Fruit fly (Drosophila melanogaster): ENCODE data around the gene Rala.
A peak's percentile ranks its signal among the peaks of the same experiment; 100 is the strongest.

Rala gene

DNA sequence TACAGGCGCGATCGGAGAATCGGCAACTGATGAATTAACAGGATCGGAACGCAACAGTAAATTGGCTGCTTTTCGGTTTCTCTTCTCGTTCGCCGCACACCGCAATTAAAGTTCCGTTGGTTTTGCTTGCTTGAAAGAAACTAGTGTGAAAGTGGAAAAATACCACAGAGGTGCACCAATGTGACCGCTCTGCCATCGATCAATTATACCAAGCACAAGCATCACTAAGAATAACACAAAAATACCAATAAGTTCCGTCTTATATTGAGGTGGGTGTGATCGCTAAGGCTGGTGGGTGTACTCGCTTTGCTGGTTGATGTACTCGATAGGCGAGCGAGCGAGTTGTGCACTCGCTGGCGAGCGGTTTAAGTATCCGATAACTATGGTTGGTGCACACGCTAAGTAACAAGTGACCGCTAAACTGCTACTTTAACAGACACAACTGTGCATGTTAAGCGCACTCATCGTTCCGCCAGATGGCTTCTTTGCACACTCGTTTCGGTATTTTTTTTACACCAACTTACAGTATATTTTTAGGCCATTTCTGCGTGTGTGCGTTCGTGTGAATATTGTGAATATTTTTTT lies at the start of gene Rala, which contains the start of gene Tlk:
Gene Rala (minus strand): TSS at position 156 of the 585 bp plus-strand sequence.
Gene Tlk (plus strand): TSS at position 528 of the 585 bp plus-strand sequence.
- TF ChIP-seq Dll (optimal IDR thresholded peaks at IDR 0.05) (no peak), psq (optimal IDR thresholded peaks at IDR 0.05) (no peak), CG8478 (optimal IDR thresholded peaks at IDR 0.05) (no peak), usp (GFP tag; optimal IDR thresholded peaks at IDR 0.05) (no peak), pan (optimal IDR thresholded peaks at IDR 0.05) (no peak)

DNA sequence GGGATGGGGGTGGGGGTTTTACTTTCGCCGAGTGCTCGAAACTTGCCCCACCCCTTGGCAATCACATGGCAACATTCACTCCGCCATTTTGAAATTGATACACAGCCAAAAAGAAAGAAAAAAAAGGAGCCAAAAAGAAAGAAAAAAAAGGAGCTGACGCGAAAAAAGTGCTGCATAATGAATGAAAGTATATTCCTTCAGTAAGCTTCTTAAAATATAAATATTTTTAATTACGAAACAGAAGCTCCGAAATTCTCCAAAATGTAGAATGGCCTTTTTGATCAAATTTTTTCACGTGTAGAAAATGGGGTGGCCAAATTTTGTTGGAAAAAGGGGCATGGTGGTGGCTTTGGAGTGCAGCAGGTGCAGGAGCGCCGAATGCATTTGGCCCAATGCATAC lies 48.8 kb upstream of the Rala start:
- no peak for TF ChIP-seq pan (optimal IDR thresholded peaks at IDR 0.05)
- no peak for TF ChIP-seq usp (GFP tag; optimal IDR thresholded peaks at IDR 0.05)
- TF ChIP-seq CG8478 (optimal IDR thresholded peaks at IDR 0.05), result no peak
- no peak for TF ChIP-seq psq (optimal IDR thresholded peaks at IDR 0.05)
- TF ChIP-seq Dll (optimal IDR thresholded peaks at IDR 0.05), result no peak
- no peak for TF ChIP-seq EcR (GFP tag; optimal IDR thresholded peaks at IDR 0.05)

dm6 chrX:3767085-3767484 lies 47.6 kb upstream of the Rala start:
- TF ChIP-seq pan (optimal IDR thresholded peaks at IDR 0.05) (no peak), psq (optimal IDR thresholded peaks at IDR 0.05) (no peak), EcR (GFP tag; optimal IDR thresholded peaks at IDR 0.05) (no peak), Dll (optimal IDR thresholded peaks at IDR 0.05) (no peak), usp (GFP tag; optimal IDR thresholded peaks at IDR 0.05) (no peak), CG8478 (optimal IDR thresholded peaks at IDR 0.05) (no peak)

DNA sequence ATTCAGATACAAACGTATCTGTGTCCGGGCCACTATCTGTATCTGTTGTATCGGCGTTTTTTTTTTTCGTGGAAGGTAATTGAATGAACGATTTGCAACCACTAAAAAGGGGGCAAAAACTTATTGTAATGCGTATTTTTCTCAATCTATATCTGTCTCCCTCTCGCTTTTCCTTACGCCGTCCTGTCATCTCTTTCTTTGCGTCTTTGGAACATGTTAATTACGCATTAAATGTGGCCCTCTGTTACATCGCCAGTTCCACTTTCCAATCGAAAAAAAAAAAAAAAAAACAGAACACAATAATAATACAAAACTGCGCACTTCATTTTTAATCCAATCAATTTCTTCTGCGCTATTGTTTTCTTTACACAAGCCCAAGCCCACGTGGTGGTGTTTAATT lies 44.8 kb upstream of the Rala start:
- TF ChIP-seq EcR (GFP tag; optimal IDR thresholded peaks at IDR 0.05), result no peak
- TF ChIP-seq pan (optimal IDR thresholded peaks at IDR 0.05), result no peak
- TF ChIP-seq psq (optimal IDR thresholded peaks at IDR 0.05), result no peak
- TF ChIP-seq usp (GFP tag; optimal IDR thresholded peaks at IDR 0.05), result no peak
- no peak for TF ChIP-seq Dll (optimal IDR thresholded peaks at IDR 0.05)
- no peak for TF ChIP-seq CG8478 (optimal IDR thresholded peaks at IDR 0.05)

DNA sequence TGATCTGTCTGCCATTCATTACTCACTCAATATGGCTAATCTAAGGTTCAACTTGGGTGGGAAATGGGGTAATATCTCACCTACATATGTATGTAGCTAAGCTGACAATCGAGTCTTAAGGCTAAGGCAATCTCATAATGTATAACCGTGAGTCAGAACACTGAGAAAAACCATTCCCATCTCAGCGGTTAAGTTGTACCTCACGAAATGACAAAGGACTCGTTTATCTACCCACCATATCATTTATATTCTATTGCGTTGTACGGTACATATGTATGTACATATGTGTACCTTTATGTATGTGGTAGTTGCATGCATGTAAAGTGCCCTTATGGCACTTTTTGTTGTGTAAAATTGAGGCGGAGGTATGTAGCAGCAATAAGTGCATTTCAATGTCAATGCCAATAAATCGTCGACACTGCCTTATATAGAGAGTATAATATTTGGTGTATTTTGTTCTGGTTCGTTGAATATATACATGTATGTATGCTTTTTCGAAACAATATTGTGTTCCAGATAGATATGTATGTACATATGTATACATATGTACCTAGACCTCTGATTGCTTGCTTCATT lies 43.6 kb upstream of the Rala start:
- TF ChIP-seq usp (GFP tag; optimal IDR thresholded peaks at IDR 0.05), result no peak
- TF ChIP-seq Dll (optimal IDR thresholded peaks at IDR 0.05), result no peak
- TF ChIP-seq pan (optimal IDR thresholded peaks at IDR 0.05), result no peak
- no peak for TF ChIP-seq EcR (GFP tag; optimal IDR thresholded peaks at IDR 0.05)

DNA sequence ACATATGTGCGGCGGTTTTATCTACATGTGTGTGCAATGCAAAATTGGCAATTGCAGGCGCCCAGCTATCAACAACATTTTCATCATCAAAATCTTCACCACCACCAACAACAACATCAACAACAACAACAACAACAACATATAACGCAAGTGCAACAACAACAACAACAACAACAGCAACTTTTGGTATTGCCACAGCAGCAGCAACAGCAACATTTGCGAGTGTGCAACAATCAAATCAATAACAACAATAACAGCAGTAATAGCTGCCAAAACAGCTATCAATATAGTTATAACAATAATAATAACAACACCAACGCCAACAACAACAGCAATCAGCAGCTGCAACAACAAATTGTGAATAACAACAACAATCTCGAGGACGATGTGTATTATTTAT lies 43.0 kb upstream of the Rala start:
- TF ChIP-seq Dll (optimal IDR thresholded peaks at IDR 0.05), result no peak
- no peak for TF ChIP-seq usp (GFP tag; optimal IDR thresholded peaks at IDR 0.05)
- TF ChIP-seq pan (optimal IDR thresholded peaks at IDR 0.05), result no peak
- no peak for TF ChIP-seq EcR (GFP tag; optimal IDR thresholded peaks at IDR 0.05)
- TF ChIP-seq psq (optimal IDR thresholded peaks at IDR 0.05), result no peak
- TF ChIP-seq CG8478 (optimal IDR thresholded peaks at IDR 0.05), result no peak

dm6 chrX:3761318-3762081 lies 42.1 kb upstream of the Rala start:
- TF ChIP-seq Dll (optimal IDR thresholded peaks at IDR 0.05) (no peak), pan (optimal IDR thresholded peaks at IDR 0.05) (no peak), EcR (GFP tag; optimal IDR thresholded peaks at IDR 0.05) (no peak), CG8478 (optimal IDR thresholded peaks at IDR 0.05) (no peak), psq (optimal IDR thresholded peaks at IDR 0.05) (no peak), usp (GFP tag; optimal IDR thresholded peaks at IDR 0.05) (no peak)

DNA sequence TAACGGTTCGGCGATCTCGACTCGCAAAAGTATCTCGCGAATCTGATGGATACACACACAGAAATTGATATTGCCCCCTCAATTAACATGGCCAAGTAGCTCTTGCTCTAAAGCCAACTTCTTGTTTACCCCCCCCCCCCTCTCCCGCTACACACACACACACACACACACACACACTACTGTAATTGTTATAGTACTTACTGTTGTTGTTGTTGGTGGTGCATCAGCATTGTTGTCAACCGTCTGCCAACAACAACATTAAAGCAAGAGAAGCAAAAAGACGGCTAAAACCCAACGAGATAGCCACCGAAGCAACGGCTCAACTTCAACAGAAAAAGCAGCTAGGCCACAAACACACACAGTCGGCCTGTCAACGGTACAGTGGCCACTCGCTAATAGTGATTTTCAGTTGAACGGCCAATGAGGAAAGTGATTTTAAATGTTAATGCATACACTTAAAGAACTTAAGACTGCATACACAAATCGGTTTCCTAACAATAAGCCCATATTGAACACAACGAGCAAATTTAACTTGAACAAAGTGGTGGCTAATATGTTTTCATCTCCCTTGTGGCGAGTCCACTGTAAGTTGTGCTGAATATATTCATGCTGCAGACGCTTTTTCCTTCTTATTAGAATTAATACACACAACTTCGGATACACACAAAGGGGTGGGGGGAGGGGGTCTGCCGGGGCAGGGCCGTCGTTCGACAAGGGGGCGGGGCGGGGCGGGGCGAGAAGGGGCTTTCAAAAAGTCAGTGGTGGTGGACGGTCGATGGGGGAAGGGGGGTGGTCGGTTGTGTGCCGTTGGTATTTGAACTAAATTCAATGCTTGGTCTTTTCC lies 31.0 kb upstream of the Rala start:
- no peak for TF ChIP-seq psq (optimal IDR thresholded peaks at IDR 0.05)
- TF ChIP-seq Dll (optimal IDR thresholded peaks at IDR 0.05), result no peak
- no peak for TF ChIP-seq CG8478 (optimal IDR thresholded peaks at IDR 0.05)
- no peak for TF ChIP-seq EcR (GFP tag; optimal IDR thresholded peaks at IDR 0.05)
- TF ChIP-seq pan (optimal IDR thresholded peaks at IDR 0.05), result no peak
- TF ChIP-seq usp (GFP tag; optimal IDR thresholded peaks at IDR 0.05), result no peak

DNA sequence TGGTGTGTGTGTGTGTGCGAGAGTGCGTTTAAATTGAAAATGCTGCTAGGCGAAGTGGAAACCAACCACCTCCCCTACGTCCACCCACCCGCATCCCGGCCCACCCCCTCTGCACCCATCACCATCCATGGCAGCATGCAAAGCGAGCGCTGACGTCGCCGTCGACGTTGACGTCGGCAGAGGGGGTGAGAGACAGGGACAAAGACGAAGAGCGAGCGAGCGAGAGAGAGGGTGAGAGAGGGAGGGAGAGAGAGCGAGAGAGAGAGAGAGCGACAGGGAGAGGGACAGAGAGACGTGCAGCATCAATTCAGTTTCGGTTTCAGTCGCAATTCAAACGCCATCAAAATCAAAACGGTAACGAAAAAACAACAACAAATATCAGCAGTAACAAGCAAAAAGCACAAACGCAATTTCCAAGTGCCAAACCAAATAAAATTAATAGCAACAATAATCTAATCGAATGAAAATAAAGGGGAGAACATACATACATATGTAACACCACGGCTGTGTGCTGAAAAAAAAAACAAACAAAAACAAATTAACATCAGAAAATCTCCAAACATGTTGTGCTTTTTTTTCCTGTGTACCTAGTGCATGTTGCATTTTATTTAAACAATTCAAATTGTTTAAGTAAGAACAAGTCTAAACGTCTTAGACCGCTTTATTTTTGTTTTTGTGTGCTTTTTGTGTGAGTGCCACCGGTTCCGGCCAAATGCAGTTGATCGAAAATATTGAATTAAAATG lies 29.5 kb upstream of the Rala start:
- TF ChIP-seq EcR (GFP tag; optimal IDR thresholded peaks at IDR 0.05) (no peak), CG8478 (optimal IDR thresholded peaks at IDR 0.05) (peak; percentile 17), pan (optimal IDR thresholded peaks at IDR 0.05) (no peak), Dll (optimal IDR thresholded peaks at IDR 0.05) (peak; percentile 95)

dm6 chrX:3748248-3748647 lies 28.8 kb upstream of the Rala start:
- TF ChIP-seq usp (GFP tag; optimal IDR thresholded peaks at IDR 0.05) (no peak), psq (optimal IDR thresholded peaks at IDR 0.05) (no peak), pan (optimal IDR thresholded peaks at IDR 0.05) (no peak), EcR (GFP tag; optimal IDR thresholded peaks at IDR 0.05) (no peak), CG8478 (optimal IDR thresholded peaks at IDR 0.05) (no peak), Dll (optimal IDR thresholded peaks at IDR 0.05) (no peak)

- TF ChIP-seq Dll (optimal IDR thresholded peaks at IDR 0.05) (no peak), pan (optimal IDR thresholded peaks at IDR 0.05) (no peak), usp (GFP tag; optimal IDR thresholded peaks at IDR 0.05) (no peak), CG8478 (optimal IDR thresholded peaks at IDR 0.05) (no peak)
Measured at dm6 chrX:3747566-3747965, 28.1 kb upstream of the Rala start.

All from whole organism.